Fruit fly (Drosophila melanogaster): ENCODE measurements around the gene Argk2.

Argk2 gene

DNA sequence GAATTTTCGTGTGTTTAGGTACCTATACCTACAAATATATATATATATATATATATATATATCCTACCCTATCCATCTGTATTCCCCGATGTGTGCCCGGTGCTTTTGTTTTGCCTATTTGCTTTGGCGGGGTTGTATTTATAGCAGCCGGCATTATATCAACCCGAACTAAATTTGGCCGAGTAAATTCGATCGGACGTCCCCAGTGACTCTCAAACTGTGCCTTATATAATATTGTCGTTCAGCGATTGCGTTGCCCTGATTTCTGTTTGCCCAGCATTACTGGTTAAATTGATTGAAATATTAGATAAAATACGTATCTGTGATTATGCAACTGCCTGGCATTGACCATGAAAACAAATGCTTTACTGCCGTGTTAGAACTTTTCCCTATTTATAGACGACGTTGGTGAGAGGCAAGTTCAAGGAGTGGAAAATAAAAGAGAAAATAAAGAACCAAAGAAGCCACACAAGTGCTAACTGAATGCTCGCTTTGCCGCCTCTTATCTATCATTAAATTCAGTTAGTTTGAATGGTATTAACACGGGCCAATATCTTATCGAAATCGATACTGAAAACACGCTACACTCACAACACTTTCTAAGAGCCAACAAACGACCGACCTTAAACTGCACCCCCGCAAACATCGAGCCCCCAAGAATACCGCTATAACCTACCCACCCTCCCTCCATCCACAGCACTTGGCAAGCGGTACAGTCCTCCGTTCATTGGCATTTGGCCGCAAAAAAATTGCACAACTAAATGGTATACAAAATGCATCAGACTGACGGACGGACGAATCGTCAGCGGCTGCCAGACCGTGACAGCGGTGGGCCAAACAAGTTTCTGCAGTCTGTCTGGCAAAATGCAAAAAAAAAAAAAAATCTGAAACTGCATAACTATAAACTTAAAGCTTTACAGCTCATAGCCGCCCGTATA lies 8.9 kb downstream of the Argk2 start (continued):
- TF ChIP-seq Side (GFP tag; optimal IDR thresholded peaks at IDR 0.05): no peak
- no peak for TF ChIP-seq Optix (GFP tag; IDR thresholded peaks at IDR 0.05)
- TF ChIP-seq tll (GFP tag; optimal IDR thresholded peaks at IDR 0.05): no peak
- TF ChIP-seq sug (tag; optimal IDR thresholded peaks at IDR 0.05): peak; percentile 86
- TF ChIP-seq tin (GFP tag; optimal IDR thresholded peaks at IDR 0.05): no peak
- no peak for TF ChIP-seq ken (GFP tag; IDR thresholded peaks at IDR 0.05)
- TF ChIP-seq aop (GFP tag; IDR thresholded peaks at IDR 0.05): no peak
- no peak for TF ChIP-seq CG5180 (GFP tag; optimal IDR thresholded peaks at IDR 0.05)
- TF ChIP-seq ttk (GFP tag; IDR thresholded peaks at IDR 0.05): no peak
- peak; percentile 89 for TF ChIP-seq Ets65A (GFP tag)
- TF ChIP-seq CG1603 (tag; optimal IDR thresholded peaks at IDR 0.05): no peak
- TF ChIP-seq Fer1 (GFP tag; optimal IDR thresholded peaks at IDR 0.05): no peak
- no peak for TF ChIP-seq CG31441 (GFP tag; IDR thresholded peaks at IDR 0.05)
- TF ChIP-seq Lhr (GFP tag; optimal IDR thresholded peaks at IDR 0.05): no peak
- TF ChIP-seq sens (GFP tag): peak; percentile 31
- no peak for TF ChIP-seq CG8359 (GFP tag; optimal IDR thresholded peaks at IDR 0.05; ENCODE audit: borderline replicate concordance)
- TF ChIP-seq lmd (GFP tag; IDR thresholded peaks at IDR 0.05): no peak
- TF ChIP-seq ci (GFP tag; IDR thresholded peaks at IDR 0.05): no peak
- TF ChIP-seq CG6654 (GFP tag; optimal IDR thresholded peaks at IDR 0.05): peak; percentile 86
- TF ChIP-seq CG11504 (tag; optimal IDR thresholded peaks at IDR 0.05): no peak
- TF ChIP-seq Med (GFP tag): peak; percentile 7
- peak; percentile 68 for TF ChIP-seq CG12769 (tag; optimal IDR thresholded peaks at IDR 0.05)
- TF ChIP-seq CG2889 (GFP tag; IDR thresholded peaks at IDR 0.05): no peak
- TF ChIP-seq CG6765 (GFP tag; optimal IDR thresholded peaks at IDR 0.05): no peak
- TF ChIP-seq en (GFP tag; optimal IDR thresholded peaks at IDR 0.05): no peak
- no peak for TF ChIP-seq CG30020 (tag; optimal IDR thresholded peaks at IDR 0.05)
- TF ChIP-seq CG31388 (GFP tag; optimal IDR thresholded peaks at IDR 0.05): no peak
- TF ChIP-seq tx (GFP tag; optimal IDR thresholded peaks at IDR 0.05): no peak
- TF ChIP-seq croc (GFP tag; conservative IDR thresholded peaks at IDR 0.05): no peak
- no peak for TF ChIP-seq CG4854 (GFP tag; optimal IDR thresholded peaks at IDR 0.05)
- TF ChIP-seq CG13287 (GFP tag; IDR thresholded peaks at IDR 0.05; ENCODE audit: partially characterized antibody): no peak
- no peak for TF ChIP-seq CG13296 (GFP tag; optimal IDR thresholded peaks at IDR 0.05)
- TF ChIP-seq jigr1 (GFP tag; IDR thresholded peaks at IDR 0.05): no peak
- TF ChIP-seq D (optimal IDR thresholded peaks at IDR 0.05): no peak
- no peak for TF ChIP-seq D (GFP tag; optimal IDR thresholded peaks at IDR 0.05)
- no peak for TF ChIP-seq CG1602 (GFP tag; optimal IDR thresholded peaks at IDR 0.05)

DNA sequence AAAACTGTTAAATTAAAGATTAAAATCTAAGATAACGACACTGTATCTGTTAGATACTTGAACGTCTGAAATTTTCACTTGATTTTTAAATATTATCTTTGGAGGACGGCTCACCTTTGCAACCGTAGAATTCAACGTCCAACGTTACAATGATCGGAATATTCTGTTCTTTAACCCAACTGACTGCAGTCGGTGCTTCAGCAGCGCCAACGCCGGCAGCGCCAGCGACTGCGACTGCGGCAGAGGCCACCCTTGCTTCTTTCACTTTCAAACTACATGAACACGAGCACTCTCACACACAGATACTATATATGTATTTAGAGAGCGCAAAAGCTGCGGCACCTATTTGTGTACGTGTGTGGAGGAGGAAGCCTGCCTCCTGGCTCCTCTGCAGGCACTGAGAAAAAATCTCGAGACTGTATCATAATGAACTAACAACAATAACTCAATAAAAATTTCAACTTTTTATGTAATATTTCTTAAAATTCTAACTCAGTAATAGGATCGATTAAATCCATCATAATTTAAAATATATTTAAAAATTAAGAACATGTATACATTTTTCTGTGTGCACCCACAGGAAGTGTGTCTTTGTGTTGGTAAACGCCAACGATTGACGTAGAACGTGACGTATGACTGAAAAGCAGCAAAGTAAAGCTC lies 10.3 kb downstream of the Argk2 start:
- no peak for TF ChIP-seq cad (GFP tag; optimal IDR thresholded peaks at IDR 0.05)
- peak; percentile 90 for TF ChIP-seq CG4424 (GFP tag; optimal IDR thresholded peaks at IDR 0.05)
- TF ChIP-seq D19B (GFP tag; optimal IDR thresholded peaks at IDR 0.05): peak; percentile 66
- TF ChIP-seq CG15479 (GFP tag; optimal IDR thresholded peaks at IDR 0.05): no peak
- peak; percentile 93 for TF ChIP-seq CG17829 (tag; optimal IDR thresholded peaks at IDR 0.05)
- peak; percentile 79 for TF ChIP-seq CG14050 (GFP tag; IDR thresholded peaks at IDR 0.05)
- peak; percentile 89 for TF ChIP-seq CG12104 (GFP tag; optimal IDR thresholded peaks at IDR 0.05)
- TF ChIP-seq CG7556 (GFP tag; optimal IDR thresholded peaks at IDR 0.05): peak; percentile 96
- peak; percentile 96 for TF ChIP-seq Hmr (GFP tag; optimal IDR thresholded peaks at IDR 0.05)
- TF ChIP-seq oc (tag; optimal IDR thresholded peaks at IDR 0.05): peak; percentile 80
- TF ChIP-seq CG7786 (GFP tag; optimal IDR thresholded peaks at IDR 0.05): peak; percentile 3
- peak; percentile 90 for TF ChIP-seq Oli (tag; optimal IDR thresholded peaks at IDR 0.05)
- TF ChIP-seq CG7963 (GFP tag; IDR thresholded peaks at IDR 0.05; ENCODE audit: partially characterized antibody): no peak
- TF ChIP-seq CG4854 (GFP tag; optimal IDR thresholded peaks at IDR 0.05): peak; percentile 80
- peak; percentile 90 for TF ChIP-seq CG9437 (GFP tag; optimal IDR thresholded peaks at IDR 0.05)
- TF ChIP-seq CG13296 (GFP tag; optimal IDR thresholded peaks at IDR 0.05): peak; percentile 91
